Worm (Caenorhabditis elegans) whole organism, L2 larva: ENCODE data around the gene ptc-3.

Source experiments
- aly-2 ChIP-seq: fragments of 150-350 bp; optimal IDR thresholded peaks from 2 replicates; lab custom pipeline; 2014; ENCODE audit warnings: missing biosample characterization, missing genetic modification characterization
- egl-27 ChIP-seq: sonication (generic microtip); optimal IDR thresholded peaks from 3 replicates; lab custom pipeline; 2017; ENCODE audit warnings: missing biosample characterization, missing genetic modification reagents, missing genetic modification characterization
- gmeb-1 ChIP-seq: fragments of 150-350 bp; optimal IDR thresholded peaks from 2 replicates; lab custom pipeline; 2014; ENCODE audit warnings: missing biosample characterization, missing genetic modification characterization
- nhr-23 ChIP-seq: fragments of 150-350 bp; optimal IDR thresholded peaks from 2 replicates; lab custom pipeline; 2014; ENCODE audit warnings: missing biosample characterization, missing genetic modification reagents, missing genetic modification characterization
- sem-4 ChIP-seq: fragments of 150-350 bp; optimal IDR thresholded peaks from 2 replicates; lab custom pipeline; 2014; ENCODE audit warnings: missing biosample characterization, missing genetic modification reagents, missing genetic modification characterization
- snpc-4 ChIP-seq: fragments of 150-350 bp; optimal IDR thresholded peaks from 2 replicates; lab custom pipeline; 2014; ENCODE audit warnings: missing biosample characterization, missing genetic modification characterization

DNA sequence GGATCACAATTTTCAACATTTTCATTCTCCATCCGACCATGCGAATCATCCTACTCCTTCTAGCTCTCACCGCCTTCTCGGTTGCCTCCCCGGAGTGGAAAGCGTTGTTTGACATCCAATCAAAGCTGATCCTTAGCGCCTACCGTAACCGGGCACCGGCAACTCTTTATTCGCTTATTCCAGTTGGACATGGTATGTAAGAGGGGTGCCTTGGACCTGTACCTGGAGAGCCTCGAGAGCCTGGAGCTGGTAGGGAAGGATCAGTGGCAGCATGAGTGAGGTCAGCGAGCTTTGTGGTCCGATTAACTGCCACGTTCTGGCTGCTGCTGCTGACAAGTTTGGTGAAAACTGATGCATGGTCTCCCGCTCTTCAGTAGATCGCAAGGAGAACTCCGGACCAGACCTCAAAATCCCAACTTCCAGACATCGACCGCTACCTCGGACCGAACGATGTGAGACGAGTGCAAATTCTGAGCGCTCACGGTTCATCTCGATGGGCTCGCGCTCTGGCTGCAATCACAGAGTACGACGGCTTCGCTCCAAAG, 24.5 kb downstream of the ptc-3 start, which contains the start of gene K12H6.8:
- no peak for TF ChIP-seq egl-27 (tag; lab: Kevin White, UChicago)
- TF ChIP-seq nhr-23 = no peak
- no peak for TF ChIP-seq gmeb-1
- no peak for TF ChIP-seq aly-2 (tag; lab: Kevin White, UChicago)
- TF ChIP-seq snpc-4 (tag; lab: Kevin White, UChicago) = no peak
- TF ChIP-seq sem-4 = no peak
